Worm (Caenorhabditis elegans) whole organism, young adult: ENCODE measurements around the gene tag-343.

Source experiments
- D2030.7 ChIP-seq: fragments of 200-800 bp; sonication (Bioruptor generic); IDR thresholded peaks from 2 replicates; pipeline ENCODE4 v1.3.6; 2022; ENCODE audit warnings: missing genetic modification reagents, missing genetic modification characterization, missing compliant biosample characterization
- F22D6.2 ChIP-seq: sonication (generic microtip); optimal IDR thresholded peaks from 2 replicates; lab custom pipeline; 2016; ENCODE audit warnings: mild to moderate bottlenecking, missing genetic modification characterization, missing compliant biosample characterization
- F52B5.7 ChIP-seq: sonication (generic microtip); optimal IDR thresholded peaks from 2 replicates; lab custom pipeline; 2016; ENCODE audit warnings: mild to moderate bottlenecking, missing genetic modification characterization, missing compliant biosample characterization
- F55B11.4 ChIP-seq: sonication (generic microtip); optimal IDR thresholded peaks from 2 replicates; lab custom pipeline; 2016; ENCODE audit warnings: missing compliant biosample characterization, missing genetic modification characterization, borderline replicate concordance; ENCODE audit not compliant: insufficient read depth
- T26A5.8 ChIP-seq: sonication (generic microtip); optimal IDR thresholded peaks from 2 replicates; lab custom pipeline; 2016; ENCODE audit warnings: missing genetic modification characterization, missing compliant biosample characterization
- Y53F4B.3 ChIP-seq: fragments of 200-800 bp; sonication (Bioruptor generic); IDR thresholded peaks from 2 replicates; pipeline ENCODE4 v1.3.6; 2022; ENCODE audit warnings: missing genetic modification reagents, missing genetic modification characterization, missing compliant biosample characterization
- Y53G8AR.9 ChIP-seq: fragments of 200-800 bp; sonication (Bioruptor generic); conservative IDR thresholded peaks from 2 replicates; pipeline ENCODE4 v1.3.6; 2022; ENCODE audit warnings: missing genetic modification reagents, missing genetic modification characterization, missing compliant biosample characterization
- ZK185.1 ChIP-seq: sonication (generic microtip); optimal IDR thresholded peaks from 2 replicates; lab custom pipeline; 2016; ENCODE audit warnings: mild to moderate bottlenecking, missing genetic modification characterization, missing compliant biosample characterization; ENCODE audit not compliant: poor library complexity, severe bottlenecking
- ama-1 ChIP-seq, 3 experiments: fragments of 150-350 bp in 1 of 3; sonication (generic microtip) in 2 of 3; optimal IDR thresholded peaks; 2 replicates each; lab custom pipeline; 2014 to 2018; ENCODE audit warnings: missing biosample characterization in 2 of 3, missing genetic modification characterization in 2 of 3, missing genetic modification reagents in 2 of 3
- athp-1 ChIP-seq: sonication (generic microtip); optimal IDR thresholded peaks from 2 replicates; lab custom pipeline; 2017; ENCODE audit warnings: mild to moderate bottlenecking, missing genetic modification characterization, missing compliant biosample characterization
- attf-5 ChIP-seq: fragments of 200-800 bp; sonication (Bioruptor generic); optimal IDR thresholded peaks from 2 replicates; lab custom pipeline; 2018; ENCODE audit warnings: mild to moderate bottlenecking, missing genetic modification characterization, missing compliant biosample characterization
- bed-2 ChIP-seq: fragments of 200-800 bp; sonication (Bioruptor generic); IDR thresholded peaks from 2 replicates; pipeline ENCODE4 v1.3.6; 2022; ENCODE audit warnings: missing genetic modification reagents, missing genetic modification characterization, missing compliant biosample characterization
- cebp-1 ChIP-seq, 2 experiments: fragments of 200-800 bp in 1 of 2; sonication (Bioruptor generic) in 1 of 2; sonication (generic microtip) in 1 of 2; IDR thresholded peaks in 1 of 2; optimal IDR thresholded peaks in 1 of 2; 2 replicates each; pipeline versions ENCODE4 v1.3.6 to Lab custom; 2017 to 2022; ENCODE audit warnings: missing compliant biosample characterization in 2 of 2, missing genetic modification characterization in 2 of 2, mild to moderate bottlenecking in 1 of 2, missing genetic modification reagents in 1 of 2, moderate library complexity in 1 of 2
- ceh-27 ChIP-seq: fragments of 200-800 bp; sonication (Bioruptor generic); optimal IDR thresholded peaks from 2 replicates; lab custom pipeline; 2018; ENCODE audit warnings: mild to moderate bottlenecking, missing genetic modification characterization, moderate library complexity, missing compliant biosample characterization
- chd-7 ChIP-seq: sonication (generic microtip); optimal IDR thresholded peaks from 2 replicates; lab custom pipeline; 2016; ENCODE audit warnings: mild to moderate bottlenecking, missing genetic modification characterization, moderate library complexity, missing compliant biosample characterization
- dpl-1 ChIP-seq: fragments of 150-350 bp; optimal IDR thresholded peaks from 2 replicates; lab custom pipeline; 2014; ENCODE audit warnings: missing biosample characterization, missing genetic modification reagents, missing genetic modification characterization
- ekl-4 ChIP-seq: fragments of 200-800 bp; sonication (Bioruptor generic); IDR thresholded peaks from 2 replicates; pipeline ENCODE4 v1.3.6; 2022; ENCODE audit warnings: missing genetic modification reagents, missing genetic modification characterization, missing compliant biosample characterization
- him-1 ChIP-seq: sonication (generic microtip); optimal IDR thresholded peaks from 2 replicates; lab custom pipeline; 2016; ENCODE audit warnings: missing genotype, missing genetic modification reagents, missing genetic modification characterization, missing compliant biosample characterization
- hlh-12 ChIP-seq: sonication (generic microtip); optimal IDR thresholded peaks from 2 replicates; lab custom pipeline; 2016; ENCODE audit warnings: missing genetic modification characterization, missing compliant biosample characterization
- hmg-1.2 ChIP-seq: fragments of 200-800 bp; sonication (Bioruptor generic); IDR thresholded peaks from 2 replicates; pipeline ENCODE4 v1.3.6; 2022; ENCODE audit warnings: missing genetic modification reagents, missing genetic modification characterization, missing compliant biosample characterization
- lin-35 ChIP-seq, 3 experiments: fragments of 150-350 bp in 2 of 3; sonication (generic microtip) in 1 of 3; optimal IDR thresholded peaks; 2 replicates each; lab custom pipeline; 2014 to 2018; ENCODE audit warnings: missing biosample characterization in 3 of 3, missing genetic modification characterization in 3 of 3, missing genetic modification reagents in 3 of 3
- lin-40 ChIP-seq: sonication (generic microtip); optimal IDR thresholded peaks from 2 replicates; lab custom pipeline; 2016; ENCODE audit warnings: missing genetic modification characterization, mild to moderate bottlenecking, missing compliant biosample characterization, missing genotype, missing genetic modification reagents
- lsl-1 ChIP-seq: fragments of 200-800 bp; sonication (Bioruptor generic); optimal IDR thresholded peaks from 2 replicates; lab custom pipeline; 2018; ENCODE audit warnings: mild to moderate bottlenecking, missing genetic modification characterization, moderate library complexity, missing compliant biosample characterization
- lsy-27 ChIP-seq: sonication (generic microtip); optimal IDR thresholded peaks from 2 replicates; lab custom pipeline; 2017; ENCODE audit warnings: missing genetic modification characterization, mild to moderate bottlenecking, missing compliant biosample characterization, antibody characterized with exemption, missing genotype, borderline replicate concordance; ENCODE audit not compliant: insufficient read depth
- madf-6 ChIP-seq: fragments of 200-800 bp; sonication (Bioruptor generic); IDR thresholded peaks from 2 replicates; pipeline ENCODE4 v1.3.6; 2022; ENCODE audit warnings: missing genetic modification reagents, missing genetic modification characterization, missing compliant biosample characterization
- madf-8 ChIP-seq: fragments of 200-800 bp; sonication (Bioruptor generic); conservative IDR thresholded peaks from 2 replicates; pipeline ENCODE4 v1.3.6; 2022; ENCODE audit warnings: missing genetic modification reagents, missing genetic modification characterization, missing compliant biosample characterization
- mcd-1 ChIP-seq: fragments of 200-800 bp; sonication (Bioruptor generic); IDR thresholded peaks from 2 replicates; pipeline ENCODE4 v1.3.6; 2022; ENCODE audit warnings: missing genetic modification reagents, missing genetic modification characterization, missing compliant biosample characterization
- mxl-1 ChIP-seq: sonication (generic microtip); optimal IDR thresholded peaks from 2 replicates; lab custom pipeline; 2016; ENCODE audit warnings: missing genetic modification characterization, missing compliant biosample characterization
- nhr-120 ChIP-seq: fragments of 200-800 bp; sonication (Bioruptor generic); IDR thresholded peaks from 2 replicates; pipeline ENCODE4 v1.3.6; 2022; ENCODE audit warnings: missing genetic modification characterization, missing compliant biosample characterization
- pbrm-1 ChIP-seq: fragments of 200-800 bp; sonication (Bioruptor generic); IDR thresholded peaks from 2 replicates; pipeline ENCODE4 v1.3.6; 2022; ENCODE audit warnings: missing genetic modification reagents, missing genetic modification characterization, missing compliant biosample characterization
- pha-4 ChIP-seq: fragments of 150-350 bp; sonication (generic microtip); optimal IDR thresholded peaks from 2 replicates; lab custom pipeline; 2014; ENCODE audit warnings: missing biosample characterization, missing genetic modification reagents, missing genetic modification characterization
- repo-1 ChIP-seq: sonication (generic microtip); optimal IDR thresholded peaks from 2 replicates; lab custom pipeline; 2017; ENCODE audit warnings: mild to moderate bottlenecking, missing genetic modification characterization, missing compliant biosample characterization
- sdz-38 ChIP-seq: sonication (generic microtip); optimal IDR thresholded peaks from 2 replicates; lab custom pipeline; 2016; ENCODE audit warnings: missing genotype, missing genetic modification characterization, missing compliant biosample characterization
- snpc-1.3 ChIP-seq: sonication (generic microtip); optimal IDR thresholded peaks from 2 replicates; lab custom pipeline; 2017; ENCODE audit warnings: missing genetic modification characterization, mild to moderate bottlenecking, missing compliant biosample characterization, antibody characterized with exemption, moderate library complexity, missing genotype, missing genetic modification reagents; ENCODE audit not compliant: insufficient read depth
- snpc-4 ChIP-seq, 5 experiments: fragments of 150-350 bp in 1 of 5; sonication (generic microtip) in 4 of 5; optimal IDR thresholded peaks; 2 replicates each; lab custom pipeline; 2014 to 2018; ENCODE audit warnings: missing genetic modification characterization in 5 of 5, missing biosample characterization in 3 of 5, antibody characterized with exemption in 2 of 5, mild to moderate bottlenecking in 2 of 5, missing compliant biosample characterization in 2 of 5, missing genotype in 2 of 5, moderate library complexity in 2 of 5, missing genetic modification reagents in 1 of 5
- tbp1 ChIP-seq: fragments of 200-800 bp; sonication (Bioruptor generic); optimal IDR thresholded peaks from 2 replicates; lab custom pipeline; 2018; ENCODE audit warnings: mild to moderate bottlenecking, missing genetic modification characterization, missing compliant biosample characterization
- tlf-1 ChIP-seq: fragments of 200-800 bp; sonication (Bioruptor generic); optimal IDR thresholded peaks from 2 replicates; lab custom pipeline; 2018; ENCODE audit warnings: mild to moderate bottlenecking, missing genetic modification characterization, missing compliant biosample characterization
- zfh-2 ChIP-seq: fragments of 200-800 bp; sonication (Bioruptor generic); conservative IDR thresholded peaks from 2 replicates; pipeline ENCODE4 v1.3.6; 2022; ENCODE audit warnings: missing genetic modification reagents, missing genetic modification characterization, missing compliant biosample characterization
- ztf-6 ChIP-seq: fragments of 200-800 bp; sonication (Bioruptor generic); IDR thresholded peaks from 2 replicates; pipeline ENCODE4 v1.3.6; 2022; ENCODE audit warnings: missing genetic modification reagents, missing genetic modification characterization, missing compliant biosample characterization

The tag-343 gene

DNA sequence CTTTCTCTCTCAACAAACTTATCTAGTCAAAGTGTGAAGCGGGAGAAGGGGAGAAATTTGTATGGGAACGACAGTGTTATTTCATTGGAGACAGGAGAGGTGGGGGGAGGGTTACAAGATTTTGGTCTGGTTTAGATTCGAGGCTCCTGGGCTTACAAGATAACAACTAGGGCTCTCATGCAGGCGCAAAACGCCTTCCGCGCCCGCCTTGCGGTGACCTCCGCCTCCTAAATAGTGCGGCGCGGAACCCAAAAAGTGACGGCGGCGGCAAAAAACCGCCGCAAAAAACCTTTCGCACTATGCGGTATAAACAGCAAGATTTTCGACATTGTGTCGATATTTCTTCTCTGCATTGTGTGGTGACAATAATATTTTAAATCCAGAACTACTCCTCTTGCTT lies 41.4 kb upstream of the tag-343 start:
- TF ChIP-seq zfh-2: peak; percentile 62
- no peak for TF ChIP-seq Y53G8AR.9 (GFP tag; lab: Robert Waterston, UW)

DNA sequence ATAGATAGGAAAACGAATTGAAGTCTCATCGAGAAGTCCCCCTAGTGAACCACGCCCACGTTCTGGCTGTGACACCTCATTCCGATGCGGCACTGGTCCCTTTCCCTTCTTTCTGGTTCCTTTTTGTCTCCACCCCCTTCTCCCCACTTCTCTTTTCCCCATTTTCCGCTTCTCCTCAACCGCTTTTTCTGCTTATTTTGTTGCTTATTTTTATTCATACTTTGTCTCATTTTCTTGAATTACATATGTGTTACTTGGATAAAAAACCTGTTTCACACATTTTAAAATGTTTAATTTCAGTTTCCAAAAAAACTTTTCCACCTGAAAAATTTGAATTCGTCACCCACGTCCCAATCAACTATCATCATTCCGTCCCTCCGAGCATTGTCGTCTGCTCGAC lies 36.8 kb upstream of the tag-343 start, which contains the start of gene lgc-53:
Gene lgc-53, plus strand, starts transcription at position 301 of the 400 bp plus-strand sequence.
- TF ChIP-seq lsl-1 (GFP tag; lab: Kevin White, UChicago): no peak
- no peak for TF ChIP-seq repo-1 (tag; lab: Kevin White, UChicago)
- TF ChIP-seq madf-6 (GFP tag; lab: Robert Waterston, UW): no peak
- no peak for TF ChIP-seq F52B5.7 (tag; lab: Kevin White, UChicago)
- TF ChIP-seq F55B11.4 (tag; lab: Kevin White, UChicago): no peak
- no peak for TF ChIP-seq ekl-4
- no peak for TF ChIP-seq athp-1
- no peak for TF ChIP-seq D2030.7 (GFP tag; lab: Robert Waterston, UW)
- TF ChIP-seq ama-1 (optimal IDR thresholded peaks at IDR 0.05; lab: Kevin White, UChicago): no peak
- TF ChIP-seq ama-1 (GFP tag; optimal IDR thresholded peaks at IDR 0.05; lab: Kevin White, UChicago): no peak
- TF ChIP-seq him-1 (tag; lab: Kevin White, UChicago): no peak
- no peak for TF ChIP-seq hlh-12
- no peak for TF ChIP-seq Y53F4B.3 (GFP tag; lab: Robert Waterston, UW)
- TF ChIP-seq nhr-120 (GFP tag; lab: Robert Waterston, UW): no peak

DNA sequence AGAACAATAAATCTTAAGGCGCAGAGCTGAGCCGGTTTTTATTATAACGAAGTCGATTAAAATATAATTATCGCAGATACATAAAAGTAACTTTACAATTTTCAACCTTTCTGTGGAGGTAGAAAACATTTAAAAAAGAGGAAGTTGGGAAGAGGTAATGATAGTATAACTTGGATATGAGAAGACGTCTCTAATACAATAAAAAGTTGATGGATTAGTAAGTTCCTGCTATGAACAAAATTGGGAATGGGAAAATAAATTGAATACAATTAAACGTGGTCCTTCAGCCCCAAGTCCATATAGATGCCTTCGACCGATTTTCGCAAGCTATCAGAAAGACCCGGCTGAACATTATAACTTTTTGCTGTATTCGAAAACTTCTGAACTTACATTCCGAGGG lies 31.1 kb upstream of the tag-343 start:
- no peak for TF ChIP-seq lin-35 (GFP tag; optimal IDR thresholded peaks at IDR 0.05; lab: Kevin White, UChicago)
- no peak for TF ChIP-seq tbp1
- TF ChIP-seq madf-6 (GFP tag; lab: Robert Waterston, UW): no peak
- TF ChIP-seq F22D6.2 (tag; lab: Kevin White, UChicago): no peak
- TF ChIP-seq dpl-1 (GFP tag; lab: Kevin White, UChicago): no peak

DNA sequence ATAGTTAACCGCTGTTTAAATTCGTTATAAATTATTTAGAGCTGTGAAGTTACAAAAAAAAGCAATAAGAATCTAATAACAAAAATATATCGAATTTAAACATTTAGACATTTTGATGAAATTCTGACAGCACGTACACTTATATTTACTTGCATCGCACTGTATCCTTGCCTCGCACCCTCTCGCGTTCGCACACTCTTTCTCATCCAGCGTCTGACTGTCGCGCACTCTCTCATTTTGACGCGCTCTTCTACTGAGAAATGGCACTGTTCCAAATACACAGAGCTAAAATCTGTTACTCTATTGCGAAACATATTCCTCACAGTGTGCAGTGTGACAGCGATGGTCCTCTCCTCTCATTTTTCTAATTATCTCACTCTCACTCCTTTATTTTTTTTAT lies 29.6 kb upstream of the tag-343 start:
- peak; percentile 4 for TF ChIP-seq lin-40 (tag; lab: Kevin White, UChicago)
- no peak for TF ChIP-seq athp-1
- TF ChIP-seq pbrm-1 (GFP tag; lab: Robert Waterston, UW): peak; percentile 50; the same call in 1 of the 2 replicates
- no peak for TF ChIP-seq T26A5.8 (tag; lab: Kevin White, UChicago)
- TF ChIP-seq mxl-1 (tag; lab: Kevin White, UChicago): no peak
- TF ChIP-seq chd-7 (tag; lab: Kevin White, UChicago): no peak
- TF ChIP-seq hmg-1.2 (GFP tag; lab: Robert Waterston, UW): peak; percentile 88
- no peak for TF ChIP-seq attf-5 (GFP tag; lab: Kevin White, UChicago)
- TF ChIP-seq sdz-38 (tag; lab: Kevin White, UChicago): no peak
- TF ChIP-seq snpc-1.3 (tag; lab: Kevin White, UChicago): no peak
- TF ChIP-seq snpc-4 (GFP tag; optimal IDR thresholded peaks at IDR 0.05; lab: Kevin White, UChicago): no peak
- TF ChIP-seq snpc-4 (tag; optimal IDR thresholded peaks at IDR 0.05; lab: Kevin White, UChicago): peak in 1 of 4 experiments; percentile 1
- peak; percentile 12 for TF ChIP-seq ZK185.1 (tag; lab: Kevin White, UChicago)
- no peak for TF ChIP-seq bed-2 (GFP tag; lab: Robert Waterston, UW)
- TF ChIP-seq cebp-1 (GFP tag; IDR thresholded peaks at IDR 0.05; lab: Robert Waterston, UW): peak; percentile 23; the same call in 1 of the 2 replicates
- TF ChIP-seq cebp-1 (tag; optimal IDR thresholded peaks at IDR 0.05; lab: Kevin White, UChicago): peak; percentile 93
- TF ChIP-seq pha-4: no peak
- TF ChIP-seq ceh-27 (GFP tag; lab: Kevin White, UChicago): no peak
- TF ChIP-seq mcd-1 (GFP tag; lab: Robert Waterston, UW): no peak
- TF ChIP-seq tlf-1: no peak
- TF ChIP-seq ztf-6 (GFP tag; lab: Robert Waterston, UW): no peak
- no peak for TF ChIP-seq him-1 (tag; lab: Kevin White, UChicago)
- no peak for TF ChIP-seq madf-8
- TF ChIP-seq lsy-27 (tag; lab: Kevin White, UChicago): no peak
- TF ChIP-seq, all 124 proteins: peak for 6
